Worm (Caenorhabditis elegans) whole organism, late embryonic: Measurements from ENCODE around the gene F14H12.7.

Experiments used
- ama-1 ChIP-seq: fragments of 150-350 bp; optimal IDR thresholded peaks from 2 replicates; lab custom pipeline; 2014
- ceh-2 ChIP-seq: sonication (generic microtip); optimal IDR thresholded peaks from 2 replicates; lab custom pipeline; 2016; ENCODE audit warnings: missing genotype, missing genetic modification characterization, missing compliant biosample characterization
- ceh-31 ChIP-seq: sonication (generic microtip); optimal IDR thresholded peaks from 2 replicates; lab custom pipeline; 2016; ENCODE audit warnings: missing genetic modification characterization, missing compliant biosample characterization
- che-1 ChIP-seq: sonication (generic microtip); optimal IDR thresholded peaks from 2 replicates; lab custom pipeline; 2016; ENCODE audit warnings: mild to moderate bottlenecking, missing genetic modification characterization, missing compliant biosample characterization
- dmd-4 ChIP-seq: sonication (generic microtip); optimal IDR thresholded peaks from 2 replicates; lab custom pipeline; 2016; ENCODE audit warnings: borderline replicate concordance, missing genetic modification characterization, missing compliant biosample characterization
- ets-4 ChIP-seq: sonication (generic microtip); optimal IDR thresholded peaks from 2 replicates; lab custom pipeline; 2016; ENCODE audit warnings: missing genetic modification characterization, missing compliant biosample characterization
- fkh-10 ChIP-seq: fragments of 150-350 bp; optimal IDR thresholded peaks from 2 replicates; lab custom pipeline; 2014; ENCODE audit warnings: missing biosample characterization, missing genetic modification reagents, missing genetic modification characterization
- mec-3 ChIP-seq: sonication (generic microtip); optimal IDR thresholded peaks from 2 replicates; lab custom pipeline; 2016; ENCODE audit warnings: borderline replicate concordance, missing genetic modification characterization, missing compliant biosample characterization
- nfya-1 ChIP-seq: sonication (generic microtip); optimal IDR thresholded peaks from 2 replicates; lab custom pipeline; 2017; ENCODE audit warnings: missing genetic modification characterization, mild to moderate bottlenecking, missing compliant biosample characterization, antibody characterized with exemption, moderate library complexity
- nhr-232 ChIP-seq: sonication (generic microtip); optimal IDR thresholded peaks from 2 replicates; lab custom pipeline; 2016; ENCODE audit warnings: missing genetic modification characterization, missing compliant biosample characterization
- pax-1 ChIP-seq: fragments of 150-350 bp; optimal IDR thresholded peaks from 2 replicates; lab custom pipeline; 2014; ENCODE audit warnings: missing biosample characterization, missing genetic modification characterization
- rnt-1 ChIP-seq: sonication (generic microtip); optimal IDR thresholded peaks from 2 replicates; lab custom pipeline; 2016; ENCODE audit warnings: missing genetic modification characterization, missing compliant biosample characterization
- sox-2 ChIP-seq: fragments of 200-800 bp; sonication (Bioruptor generic); IDR thresholded peaks from 2 replicates; pipeline ENCODE4 v1.3.6; 2022; ENCODE audit warnings: missing genetic modification reagents, missing genetic modification characterization, missing compliant biosample characterization

DNA sequence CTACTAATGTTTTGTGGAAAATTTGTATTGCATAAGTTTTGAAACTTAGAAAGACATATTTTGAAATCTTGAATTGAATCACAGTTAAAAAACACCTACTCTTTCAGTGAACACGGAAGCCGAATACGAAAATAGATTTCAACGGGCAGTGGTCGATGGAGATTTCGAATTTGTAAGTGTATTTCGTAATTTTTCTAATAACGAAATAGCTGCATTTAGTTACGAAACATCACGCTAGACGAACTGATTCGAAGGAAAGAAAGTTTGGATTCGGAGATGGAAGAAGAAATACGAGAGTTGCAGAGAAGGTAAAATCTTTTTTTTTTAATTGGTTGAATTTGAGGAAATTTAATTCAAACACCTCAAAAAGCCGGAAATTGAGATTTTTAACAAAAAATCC is 19.7 kb downstream of the F14H12.7 start:
- TF ChIP-seq mec-3 (tag; lab: Kevin White, UChicago) (no peak), nhr-232 (tag; lab: Kevin White, UChicago) (no peak), dmd-4 (tag; lab: Kevin White, UChicago) (no peak), ceh-31 (tag; lab: Kevin White, UChicago) (no peak), ceh-2 (tag; lab: Kevin White, UChicago) (no peak), ama-1 (lab: Kevin White, UChicago) (no peak), pax-1 (tag; lab: Kevin White, UChicago) (no peak), nfya-1 (tag; lab: Kevin White, UChicago) (no peak), fkh-10 (no peak), che-1 (tag; lab: Kevin White, UChicago) (no peak), rnt-1 (tag; lab: Kevin White, UChicago) (no peak), sox-2 (GFP tag; lab: Robert Waterston, UW) (no peak), ets-4 (tag; lab: Kevin White, UChicago) (no peak)
